Fruit fly (Drosophila melanogaster) whole organism, prepupa: ENCODE measurements around the gene CG5850.

Experiments
- Blimp-1 ChIP-seq: fragments of 200-800 bp; sonication (Bioruptor generic); optimal IDR thresholded peaks from 3 replicates; lab custom pipeline; 2017; ENCODE audit warnings: missing biosample characterization, missing genetic modification characterization, mild to moderate bottlenecking, moderate library complexity, missing genetic modification reagents
- CG10631 ChIP-seq: fragments of 200-800 bp; sonication (Bioruptor generic); optimal IDR thresholded peaks from 2 replicates; lab custom pipeline; 2016; ENCODE audit warnings: missing biosample characterization, missing genetic modification characterization
- CG16779 ChIP-seq: fragments of 200-800 bp; sonication (Bioruptor generic); optimal IDR thresholded peaks from 3 replicates; lab custom pipeline; 2017; ENCODE audit warnings: missing biosample characterization, mild to moderate bottlenecking, missing genetic modification characterization
- CG3032 ChIP-seq: fragments of 200-800 bp; optimal IDR thresholded peaks from 2 replicates; lab custom pipeline; 2019; ENCODE audit warnings: missing biosample characterization, mild to moderate bottlenecking, missing genetic modification characterization, moderate library complexity
- CG34406 ChIP-seq: fragments of 200-800 bp; sonication (Bioruptor generic); optimal IDR thresholded peaks from 3 replicates; lab custom pipeline; 2016; ENCODE audit warnings: missing biosample characterization, missing genetic modification characterization
- CG6808 ChIP-seq: fragments of 200-800 bp; sonication (Bioruptor generic); optimal IDR thresholded peaks from 3 replicates; lab custom pipeline; 2017; ENCODE audit warnings: missing biosample characterization, missing genetic modification characterization, mild to moderate bottlenecking, moderate library complexity, missing genetic modification reagents
- CG8319 ChIP-seq: fragments of 200-800 bp; sonication (Bioruptor generic); optimal IDR thresholded peaks from 3 replicates; lab custom pipeline; 2016; ENCODE audit warnings: missing biosample characterization, missing genetic modification characterization
- Met ChIP-seq: fragments of 200-800 bp; sonication (Bioruptor generic); optimal IDR thresholded peaks from 3 replicates; lab custom pipeline; 2016; ENCODE audit warnings: missing biosample characterization, missing genetic modification characterization
- dsx ChIP-seq: fragments of 200-800 bp; optimal IDR thresholded peaks from 3 replicates; lab custom pipeline; 2019; ENCODE audit warnings: missing biosample characterization, mild to moderate bottlenecking, missing genetic modification characterization, moderate library complexity; ENCODE audit not compliant: poor library complexity, severe bottlenecking
- fd59A ChIP-seq: fragments of 200-800 bp; sonication (Bioruptor generic); optimal IDR thresholded peaks from 2 replicates; lab custom pipeline; 2017; ENCODE audit warnings: missing biosample characterization, mild to moderate bottlenecking, missing genetic modification characterization, missing genetic modification reagents
- salr ChIP-seq, 2 experiments: fragments of 200-800 bp; sonication (Bioruptor generic); optimal IDR thresholded peaks; 3 replicates each; lab custom pipeline; 2016 to 2018; ENCODE audit warnings: missing biosample characterization in 2 of 2, missing genetic modification characterization in 2 of 2, mild to moderate bottlenecking in 1 of 2

DNA sequence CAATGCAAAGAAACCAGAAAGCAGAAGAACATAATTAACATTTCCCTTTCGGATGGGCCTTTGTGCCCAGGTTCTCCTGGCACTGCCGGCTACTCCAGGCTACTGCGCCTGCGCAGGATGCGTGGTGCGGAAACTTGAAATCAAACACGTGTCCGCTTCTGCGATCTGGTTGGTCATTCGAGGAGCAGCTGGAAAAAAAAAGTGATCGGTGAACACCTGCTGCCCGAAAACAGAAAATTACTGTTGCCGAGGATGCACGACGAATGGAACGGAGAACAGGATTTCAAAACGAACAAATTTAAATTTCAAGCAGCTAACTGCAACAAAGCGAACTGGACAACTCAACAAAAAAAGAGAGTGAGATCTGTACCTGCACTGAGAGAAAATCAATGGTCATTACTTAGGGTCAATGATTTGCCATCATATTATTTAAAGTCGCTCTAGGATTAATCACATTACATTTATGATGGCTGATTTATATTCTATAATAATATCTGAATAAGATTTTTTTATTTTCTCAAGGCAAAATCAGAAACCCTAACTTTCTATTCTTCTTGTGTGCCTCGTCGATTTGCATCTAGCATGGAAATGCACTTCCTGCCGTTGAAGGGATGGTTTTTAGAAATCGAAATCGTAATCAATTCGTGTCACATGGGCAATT is 26.2 kb upstream of the CG5850 start:
- TF ChIP-seq CG3032 (tag; lab: Kevin White, UChicago) = peak; percentile 41
- TF ChIP-seq fd59A = no peak
- TF ChIP-seq CG8319 (GFP tag; lab: Kevin White, UChicago) = no peak
- TF ChIP-seq CG16779 (tag; lab: Kevin White, UChicago) = no peak
- TF ChIP-seq dsx (GFP tag; lab: Kevin White, UChicago) = peak; percentile 11
- TF ChIP-seq CG10631 = peak; percentile 2
- no peak for TF ChIP-seq salr (GFP tag; optimal IDR thresholded peaks at IDR 0.05; lab: Kevin White, UChicago)
- TF ChIP-seq Met (GFP tag; lab: Kevin White, UChicago) = peak; percentile 55
- peak; percentile 71 for TF ChIP-seq Blimp-1
- TF ChIP-seq CG6808 (GFP tag; lab: Kevin White, UChicago) = peak; percentile 23
- TF ChIP-seq CG34406 = peak; percentile 18
